Worm (Caenorhabditis elegans) whole organism, L2 larva: Measurements from ENCODE around the gene srx-46.
"Not testable (repeated sequence)": the region's sequence is repeated elsewhere in the genome, so short reads cannot be mapped to it uniquely, and the experiment has no call there.

Experiments
- aly-2 ChIP-seq: fragments of 150-350 bp; optimal IDR thresholded peaks from 2 replicates; lab custom pipeline; 2014; ENCODE audit warnings: missing biosample characterization, missing genetic modification characterization
- ama-1 ChIP-seq: fragments of 150-350 bp; optimal IDR thresholded peaks from 2 replicates; lab custom pipeline; 2018; ENCODE audit warnings: inconsistent platforms
- lsy-2 ChIP-seq, 2 experiments: fragments of 150-350 bp in 1 of 2; sonication (generic microtip) in 1 of 2; optimal IDR thresholded peaks; 2 replicates each; lab custom pipeline; 2014 to 2017; ENCODE audit warnings: missing biosample characterization in 2 of 2, missing genetic modification characterization in 2 of 2
- nhr-10 ChIP-seq: sonication (generic microtip); optimal IDR thresholded peaks from 2 replicates; lab custom pipeline; 2017; ENCODE audit warnings: missing biosample characterization, missing genetic modification characterization
- nhr-23 ChIP-seq: fragments of 150-350 bp; optimal IDR thresholded peaks from 2 replicates; lab custom pipeline; 2014; ENCODE audit warnings: missing biosample characterization, missing genetic modification reagents, missing genetic modification characterization
- nhr-77 ChIP-seq: fragments of 150-350 bp; optimal IDR thresholded peaks from 2 replicates; lab custom pipeline; 2014; ENCODE audit warnings: missing biosample characterization, missing genetic modification characterization
- ztf-11 ChIP-seq: sonication (generic microtip); optimal IDR thresholded peaks from 2 replicates; lab custom pipeline; 2017; ENCODE audit warnings: missing biosample characterization, missing genetic modification characterization

DNA sequence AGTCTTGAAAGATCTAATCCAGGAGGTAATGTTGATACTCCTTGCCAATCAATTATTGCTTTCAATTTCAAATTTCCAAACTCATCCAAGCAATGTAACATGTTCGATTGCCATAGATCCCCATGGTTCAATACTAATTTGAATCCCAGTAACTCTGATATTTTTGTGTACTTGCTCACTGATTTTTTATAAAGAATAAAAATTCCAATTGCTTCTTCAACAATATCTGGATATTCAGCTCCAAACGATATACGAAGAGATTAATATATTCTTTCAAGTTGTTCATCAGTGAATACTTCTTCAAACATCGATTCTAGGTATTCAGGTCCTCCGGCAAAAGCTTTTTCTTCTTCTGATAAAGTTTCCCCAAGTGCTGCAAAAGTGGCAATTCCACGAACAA lies 26.8 kb downstream of the srx-46 start, which contains the start of gene E02C12.11:
- not testable (repeated sequence) for TF ChIP-seq aly-2 (tag; lab: Kevin White, UChicago); ama-1 (lab: Kevin White, UChicago); nhr-77 (tag; lab: Kevin White, UChicago); ztf-11 (tag; lab: Kevin White, UChicago); nhr-10 (tag; lab: Kevin White, UChicago); nhr-23 (tag; lab: Kevin White, UChicago); lsy-2 (tag; optimal IDR thresholded peaks at IDR 0.05; lab: Kevin White, UChicago)
